Fruit fly (Drosophila melanogaster): ENCODE results near the gene CG3568.

CG3568 gene

dm6 chrX:4553999-4554398 is 11.6 kb downstream of the CG3568 start, which contains the start of gene CG11444 (continued):
- TF ChIP-seq CG2129 (GFP tag; IDR thresholded peaks at IDR 0.05; ENCODE audit: partially characterized antibody) (no peak), fru (optimal IDR thresholded peaks at IDR 0.05) (no peak), CHES-1-like (GFP tag; optimal IDR thresholded peaks at IDR 0.05) (peak; percentile 70), CG17361 (GFP tag; IDR thresholded peaks at IDR 0.05) (0 out of 3 replicates have a peak, but pooled peaks have one; percentile 15), chm (GFP tag; IDR thresholded peaks at IDR 0.05) (peak; percentile 13; the same call in 1 of the 2 replicates), jing (GFP tag; optimal IDR thresholded peaks at IDR 0.05) (no peak), CG17829 (tag; optimal IDR thresholded peaks at IDR 0.05) (peak; percentile 39), ssp (GFP tag; IDR thresholded peaks at IDR 0.05) (no peak)

- TF ChIP-seq kni (GFP tag; optimal IDR thresholded peaks at IDR 0.05) (peak; percentile 34), cg (GFP tag; optimal IDR thresholded peaks at IDR 0.05) (peak; percentile 29), ac (GFP tag; optimal IDR thresholded peaks at IDR 0.05) (peak; percentile 10), Nf-YC (tag; optimal IDR thresholded peaks at IDR 0.05) (peak; percentile 89), CG18011 (GFP tag; optimal IDR thresholded peaks at IDR 0.05) (no peak), ranshi (GFP tag; IDR thresholded peaks at IDR 0.05) (no peak), Nf-YB (GFP tag; optimal IDR thresholded peaks at IDR 0.05) (peak; percentile 97)
Measured at dm6 chrX:4554718-4555117, 12.3 kb downstream of the CG3568 start.

- peak; percentile 7 for TF ChIP-seq Deaf1 (tag; optimal IDR thresholded peaks at IDR 0.05)
- no peak for TF ChIP-seq schlank (tag; optimal IDR thresholded peaks at IDR 0.05)
- TF ChIP-seq dysf (GFP tag; IDR thresholded peaks at IDR 0.05), result no peak
- TF ChIP-seq exex (tag; optimal IDR thresholded peaks at IDR 0.05), result peak; percentile 13
- no peak for TF ChIP-seq CG16863 (GFP tag; optimal IDR thresholded peaks at IDR 0.05)
- TF ChIP-seq CG14860 (GFP tag; IDR thresholded peaks at IDR 0.05; ENCODE audit: partially characterized antibody), result no peak
- TF ChIP-seq org-1 (GFP tag; optimal IDR thresholded peaks at IDR 0.05), result no peak
- no peak for TF ChIP-seq zen2 (GFP tag; IDR thresholded peaks at IDR 0.05; ENCODE audit: partially characterized antibody)
- TF ChIP-seq trh (GFP tag; optimal IDR thresholded peaks at IDR 0.05), result no peak
- TF ChIP-seq GATAe (GFP tag; conservative IDR thresholded peaks at IDR 0.05), result peak; percentile 30; the same call in 1 of the 2 replicates
- TF ChIP-seq Xbp1 (GFP tag; optimal IDR thresholded peaks at IDR 0.05), result no peak
- TF ChIP-seq grn (GFP tag; optimal IDR thresholded peaks at IDR 0.05), result peak; percentile 88
- TF ChIP-seq bsh (GFP tag; optimal IDR thresholded peaks at IDR 0.05), result no peak
- no peak for TF ChIP-seq CG6272 (GFP tag; IDR thresholded peaks at IDR 0.05)
- no peak for TF ChIP-seq dm (GFP tag; optimal IDR thresholded peaks at IDR 0.05)
- TF ChIP-seq tup (GFP tag; optimal IDR thresholded peaks at IDR 0.05), result no peak
- no peak for TF ChIP-seq NfI (GFP tag; optimal IDR thresholded peaks at IDR 0.05)
- TF ChIP-seq caup (GFP tag; optimal IDR thresholded peaks at IDR 0.05; ENCODE audit: severe bottlenecking), result peak; percentile 41
- no peak for TF ChIP-seq stc (GFP tag; IDR thresholded peaks at IDR 0.05)
- no peak for TF ChIP-seq Mrtf (GFP tag; IDR thresholded peaks at IDR 0.05)
- TF ChIP-seq CG15269 (tag; optimal IDR thresholded peaks at IDR 0.05), result no peak
- peak; percentile 32 for TF ChIP-seq mirr (GFP tag; optimal IDR thresholded peaks at IDR 0.05)
- TF ChIP-seq CG11504 (tag; optimal IDR thresholded peaks at IDR 0.05), result peak; percentile 8
- TF ChIP-seq sqz (GFP tag; optimal IDR thresholded peaks at IDR 0.05), result peak; percentile 50
- TF ChIP-seq twi (tag; optimal IDR thresholded peaks at IDR 0.05), result peak; percentile 8
- TF ChIP-seq CG43689 (GFP tag; IDR thresholded peaks at IDR 0.05), result no peak
- no peak for TF ChIP-seq pita (GFP tag; optimal IDR thresholded peaks at IDR 0.05)
- peak; percentile 8 for TF ChIP-seq cg (GFP tag; optimal IDR thresholded peaks at IDR 0.05)
Measured at dm6 chrX:4555833-4556232, 13.4 kb downstream of the CG3568 start.
